Fruit fly (Drosophila melanogaster) whole organism, embryonic: ENCODE results near the gene CG3534.

Experiments used
- Atf6 ChIP-seq: fragments of 200-800 bp; sonication (Bioruptor generic); IDR thresholded peaks from 2 replicates; pipeline ENCODE4 v1.3.6; 2022; ENCODE audit warnings: missing biosample characterization, missing genetic modification characterization
- BEAF-32 ChIP-seq: fragments of 200-800 bp; sonication (Bioruptor generic); optimal IDR thresholded peaks from 3 replicates; lab custom pipeline; 2017; ENCODE audit warnings: missing biosample characterization, missing genetic modification characterization, mild to moderate bottlenecking, moderate library complexity, missing genetic modification reagents
- C15 ChIP-seq: fragments of 200-800 bp; sonication (Bioruptor generic); IDR thresholded peaks from 3 replicates; pipeline ENCODE4 v1.3.6; 2022; ENCODE audit warnings: missing biosample characterization, missing genetic modification characterization
- CG1024 ChIP-seq: fragments of 200-800 bp; sonication (Bioruptor generic); IDR thresholded peaks from 2 replicates; pipeline ENCODE4 v1.3.6; 2022; ENCODE audit warnings: missing biosample characterization, missing genetic modification characterization
- CG10267 ChIP-seq: fragments of 200-800 bp; sonication (Bioruptor generic); optimal IDR thresholded peaks from 2 replicates; lab custom pipeline; 2018; ENCODE audit warnings: missing biosample characterization, mild to moderate bottlenecking, missing genetic modification characterization, moderate library complexity
- CG10431 ChIP-seq: fragments of 200-800 bp; sonication (Bioruptor generic); optimal IDR thresholded peaks from 3 replicates; lab custom pipeline; 2018; ENCODE audit warnings: missing biosample characterization, mild to moderate bottlenecking, missing genetic modification characterization
- CG10543 ChIP-seq: fragments of 200-800 bp; sonication (Bioruptor generic); optimal IDR thresholded peaks from 3 replicates; lab custom pipeline; 2017; ENCODE audit warnings: missing biosample characterization, mild to moderate bottlenecking, missing genetic modification characterization, moderate library complexity
- CG10654 ChIP-seq: fragments of 200-800 bp; sonication (Bioruptor generic); optimal IDR thresholded peaks from 2 replicates; lab custom pipeline; 2016; ENCODE audit warnings: missing biosample characterization, missing genetic modification characterization
- CG11085 ChIP-seq: fragments of 200-800 bp; sonication (Bioruptor generic); IDR thresholded peaks from 2 replicates; pipeline ENCODE4 v1.3.6; 2022; ENCODE audit warnings: missing biosample characterization, missing genetic modification characterization
- CG12744 ChIP-seq: fragments of 200-800 bp; sonication (Bioruptor generic); optimal IDR thresholded peaks from 2 replicates; lab custom pipeline; 2016; ENCODE audit warnings: missing biosample characterization, missing genetic modification characterization
- CG16813 ChIP-seq: fragments of 200-800 bp; sonication (Bioruptor generic); IDR thresholded peaks from 3 replicates; pipeline ENCODE4 v1.3.6; 2022; ENCODE audit warnings: missing biosample characterization, missing genetic modification characterization; ENCODE audit not compliant: partially characterized antibody
- CG17328 ChIP-seq: fragments of 200-800 bp; sonication (Bioruptor generic); IDR thresholded peaks from 2 replicates; pipeline ENCODE4 v1.3.6; 2022; ENCODE audit warnings: missing biosample characterization, missing genetic modification characterization
- CG17359 ChIP-seq: fragments of 200-800 bp; sonication (Bioruptor generic); optimal IDR thresholded peaks from 3 replicates; lab custom pipeline; 2018; ENCODE audit warnings: missing biosample characterization, mild to moderate bottlenecking, missing genetic modification characterization, moderate library complexity
- CG18262 ChIP-seq: fragments of 200-800 bp; optimal IDR thresholded peaks from 3 replicates; lab custom pipeline; 2019; ENCODE audit warnings: missing biosample characterization, mild to moderate bottlenecking, missing genetic modification characterization, moderate library complexity
- CG1832 ChIP-seq: fragments of 200-800 bp; sonication (Bioruptor generic); optimal IDR thresholded peaks from 2 replicates; lab custom pipeline; 2017; ENCODE audit warnings: missing biosample characterization, mild to moderate bottlenecking, missing genetic modification characterization, inconsistent platforms
- CG18619 ChIP-seq: fragments of 200-800 bp; sonication (Bioruptor generic); optimal IDR thresholded peaks from 3 replicates; lab custom pipeline; 2017; ENCODE audit warnings: missing biosample characterization, mild to moderate bottlenecking, missing genetic modification characterization
- CG2120 ChIP-seq: fragments of 200-800 bp; sonication (Bioruptor generic); optimal IDR thresholded peaks from 3 replicates; lab custom pipeline; 2016; ENCODE audit warnings: missing biosample characterization, missing genetic modification characterization
- CG2875 ChIP-seq: fragments of 200-800 bp; sonication (Bioruptor generic); optimal IDR thresholded peaks from 2 replicates; lab custom pipeline; 2017; ENCODE audit warnings: missing biosample characterization, mild to moderate bottlenecking, missing genetic modification characterization, missing genetic modification reagents
- CG3065 ChIP-seq: fragments of 200-800 bp; sonication (Bioruptor generic); optimal IDR thresholded peaks from 2 replicates; lab custom pipeline; 2016; ENCODE audit warnings: missing biosample characterization, missing genetic modification characterization
- CG3281 ChIP-seq: fragments of 200-800 bp; sonication (Bioruptor generic); optimal IDR thresholded peaks from 3 replicates; lab custom pipeline; 2017; ENCODE audit warnings: missing biosample characterization, mild to moderate bottlenecking, missing genetic modification characterization
- CG34224 ChIP-seq: fragments of 200-800 bp; sonication (Bioruptor generic); IDR thresholded peaks from 3 replicates; pipeline ENCODE4 v1.3.6; 2022; ENCODE audit warnings: missing biosample characterization, missing genetic modification characterization; ENCODE audit not compliant: partially characterized antibody
- CG4617 ChIP-seq: fragments of 200-800 bp; sonication (Bioruptor generic); optimal IDR thresholded peaks from 3 replicates; lab custom pipeline; 2016; ENCODE audit warnings: missing biosample characterization, missing genetic modification characterization, borderline replicate concordance
- CG9932 ChIP-seq: fragments of 200-800 bp; sonication (Bioruptor generic); IDR thresholded peaks from 2 replicates; pipeline ENCODE4 v1.3.6; 2022; ENCODE audit warnings: missing biosample characterization, missing genetic modification characterization
- CTCF ChIP-seq: fragments of 200-800 bp; sonication (Bioruptor generic); optimal IDR thresholded peaks from 2 replicates; lab custom pipeline; 2017; ENCODE audit warnings: missing biosample characterization, mild to moderate bottlenecking, missing genetic modification characterization, moderate library complexity
- Camta ChIP-seq: fragments of 200-800 bp; sonication (Bioruptor generic); optimal IDR thresholded peaks from 2 replicates; lab custom pipeline; 2016; ENCODE audit warnings: missing biosample characterization, missing genetic modification characterization
- D ChIP-seq, 2 experiments: fragments of 200-800 bp in 1 of 2; fragments of >200 bp in 1 of 2; sonication (Bioruptor generic) in 1 of 2; optimal IDR thresholded peaks; 2 replicates in 1 of 2; 3 replicates in 1 of 2; lab custom pipeline; 2017; ENCODE audit warnings: mild to moderate bottlenecking in 1 of 2, missing biosample characterization in 1 of 2, missing genetic modification characterization in 1 of 2, missing genetic modification reagents in 1 of 2
- Dfd ChIP-seq, 2 experiments: fragments of >200 bp; optimal IDR thresholded peaks; 2 replicates each; lab custom pipeline; 2017; ENCODE audit warnings: missing biosample characterization in 2 of 2, missing genetic modification characterization in 2 of 2
- Dll ChIP-seq: fragments of 200-800 bp; sonication (Bioruptor generic); IDR thresholded peaks from 4 replicates; pipeline ENCODE4 v1.3.6; 2022; ENCODE audit warnings: missing biosample characterization, missing genetic modification characterization; ENCODE audit not compliant: partially characterized antibody
- Drgx ChIP-seq: fragments of 200-800 bp; sonication (Bioruptor generic); IDR thresholded peaks from 2 replicates; pipeline ENCODE4 v1.3.6; 2022; ENCODE audit warnings: missing biosample characterization, missing genetic modification characterization
- H15 ChIP-seq: fragments of 200-800 bp; sonication (Bioruptor generic); IDR thresholded peaks from 3 replicates; pipeline ENCODE4 v1.3.6; 2022; ENCODE audit warnings: missing biosample characterization, missing genetic modification characterization
- HLHmδ ChIP-seq: fragments of 200-800 bp; sonication (Bioruptor generic); optimal IDR thresholded peaks from 2 replicates; lab custom pipeline; 2018; ENCODE audit warnings: missing biosample characterization, mild to moderate bottlenecking, missing genetic modification characterization, moderate library complexity
- MBD-R2 ChIP-seq: fragments of 200-800 bp; sonication (Bioruptor generic); IDR thresholded peaks from 2 replicates; pipeline ENCODE4 v1.3.6; 2022; ENCODE audit warnings: missing biosample characterization, missing genetic modification characterization
- MESR4 ChIP-seq: fragments of 200-800 bp; sonication (Bioruptor generic); optimal IDR thresholded peaks from 2 replicates; lab custom pipeline; 2018; ENCODE audit warnings: missing biosample characterization, mild to moderate bottlenecking, missing genetic modification characterization, moderate library complexity
- Mad ChIP-seq: fragments of 200-800 bp; sonication (Bioruptor generic); optimal IDR thresholded peaks from 2 replicates; lab custom pipeline; 2016; ENCODE audit warnings: missing biosample characterization, missing genetic modification characterization
- Mrtf ChIP-seq: fragments of 200-800 bp; sonication (Bioruptor generic); IDR thresholded peaks from 3 replicates; pipeline ENCODE4 v1.3.6; 2022; ENCODE audit warnings: missing biosample characterization, missing genetic modification characterization
- aop ChIP-seq: fragments of 200-800 bp; sonication (Bioruptor generic); IDR thresholded peaks from 2 replicates; pipeline ENCODE4 v1.3.6; 2022; ENCODE audit warnings: missing biosample characterization, missing genetic modification characterization
- ash1 ChIP-seq: fragments of 200-800 bp; sonication (Bioruptor generic); optimal IDR thresholded peaks from 2 replicates; lab custom pipeline; 2018; ENCODE audit warnings: missing biosample characterization, mild to moderate bottlenecking, missing genetic modification characterization
- bbx ChIP-seq: fragments of 200-800 bp; sonication (Bioruptor generic); IDR thresholded peaks from 2 replicates; pipeline ENCODE4 v1.3.6; 2022; ENCODE audit warnings: missing biosample characterization, missing genetic modification characterization; ENCODE audit not compliant: partially characterized antibody
- cg ChIP-seq: fragments of 200-800 bp; sonication (Bioruptor generic); optimal IDR thresholded peaks from 3 replicates; lab custom pipeline; 2019; ENCODE audit warnings: missing biosample characterization, mild to moderate bottlenecking, missing genetic modification characterization, moderate library complexity
- crol ChIP-seq: fragments of 200-800 bp; sonication (Bioruptor generic); IDR thresholded peaks from 2 replicates; pipeline ENCODE4 v1.3.6; 2022; ENCODE audit warnings: missing biosample characterization, missing genetic modification characterization
- dpn ChIP-seq, 2 experiments: fragments of 200-800 bp; sonication (Bioruptor generic); optimal IDR thresholded peaks; 3 replicates each; lab custom pipeline; 2016; ENCODE audit warnings: missing biosample characterization in 2 of 2, missing genetic modification characterization in 2 of 2
- dysf ChIP-seq: fragments of 200-800 bp; sonication (Bioruptor generic); IDR thresholded peaks from 3 replicates; pipeline ENCODE4 v1.3.6; 2022; ENCODE audit warnings: missing biosample characterization, missing genetic modification characterization
- ftz-f1 ChIP-seq: fragments of 200-800 bp; sonication (Bioruptor generic); optimal IDR thresholded peaks from 2 replicates; lab custom pipeline; 2016; ENCODE audit warnings: missing biosample characterization, missing genetic modification characterization
- gce ChIP-seq: fragments of 200-800 bp; sonication (Bioruptor generic); IDR thresholded peaks from 3 replicates; pipeline ENCODE4 v1.3.6; 2022; ENCODE audit warnings: missing biosample characterization, missing genetic modification characterization
- gsb-n ChIP-seq: fragments of 200-800 bp; sonication (Bioruptor generic); optimal IDR thresholded peaks from 3 replicates; lab custom pipeline; 2018; ENCODE audit warnings: missing biosample characterization, mild to moderate bottlenecking, missing genetic modification characterization
- hkb ChIP-seq, 2 experiments: fragments of 200-800 bp in 1 of 2; fragments of >200 bp in 1 of 2; sonication (Bioruptor generic) in 1 of 2; IDR thresholded peaks in 1 of 2; optimal IDR thresholded peaks in 1 of 2; 2 replicates each; pipeline versions ENCODE4 v1.3.6 to Lab custom; 2017 to 2022; ENCODE audit warnings: missing biosample characterization in 1 of 2, missing genetic modification characterization in 1 of 2
- kni ChIP-seq: fragments of 200-800 bp; sonication (Bioruptor generic); optimal IDR thresholded peaks from 3 replicates; lab custom pipeline; 2017; ENCODE audit warnings: mild to moderate bottlenecking, missing biosample characterization, missing genetic modification reagents, missing genetic modification characterization
- mirr ChIP-seq: fragments of 200-800 bp; sonication (Bioruptor generic); optimal IDR thresholded peaks from 3 replicates; lab custom pipeline; 2018; ENCODE audit warnings: missing biosample characterization, mild to moderate bottlenecking, missing genetic modification characterization
- ssp ChIP-seq: fragments of 200-800 bp; sonication (Bioruptor generic); IDR thresholded peaks from 2 replicates; pipeline ENCODE4 v1.3.6; 2022; ENCODE audit warnings: missing biosample characterization, missing genetic modification characterization
- tio ChIP-seq: fragments of 200-800 bp; sonication (Bioruptor generic); optimal IDR thresholded peaks from 2 replicates; lab custom pipeline; 2017; ENCODE audit warnings: missing biosample characterization, missing genetic modification characterization, inconsistent platforms
- unpg ChIP-seq: fragments of 200-800 bp; sonication (Bioruptor generic); optimal IDR thresholded peaks from 3 replicates; lab custom pipeline; 2018; ENCODE audit warnings: missing biosample characterization, mild to moderate bottlenecking, missing genetic modification characterization, moderate library complexity

CG3534 gene

dm6 chr3R:17043570-17043923, 47.3 kb downstream of the CG3534 start (continued):
- no peak for TF ChIP-seq hkb (optimal IDR thresholded peaks at IDR 0.05; lab: Kevin White, UChicago)
- no peak for TF ChIP-seq hkb (GFP tag; IDR thresholded peaks at IDR 0.05; lab: Robert Waterston, UW)
- TF ChIP-seq ssp (GFP tag; lab: Robert Waterston, UW), result no peak; the same call in 1 of the 2 replicates
- no peak for TF ChIP-seq CG18619 (GFP tag; lab: Kevin White, UChicago)
- no peak for TF ChIP-seq Mad (GFP tag; lab: Kevin White, UChicago)
- no peak for TF ChIP-seq C15 (GFP tag; lab: Robert Waterston, UW)
- no peak for TF ChIP-seq unpg (GFP tag; lab: Kevin White, UChicago)
- no peak for TF ChIP-seq Dfd (GFP tag; optimal IDR thresholded peaks at IDR 0.05; lab: Kevin White, UChicago)
- TF ChIP-seq CG4617 (GFP tag; lab: Kevin White, UChicago), result peak; percentile 61
- no peak for TF ChIP-seq gsb-n (tag; lab: Kevin White, UChicago)
- no peak for TF ChIP-seq CG2120 (GFP tag; lab: Kevin White, UChicago)
- TF ChIP-seq CG1832 (GFP tag; lab: Kevin White, UChicago), result no peak
- TF ChIP-seq CG11085 (GFP tag; lab: Robert Waterston, UW), result no peak
- TF ChIP-seq MBD-R2 (GFP tag; lab: Robert Waterston, UW), result peak; percentile 71
- no peak for TF ChIP-seq CG9932
- TF ChIP-seq CG10654, result no peak
- TF ChIP-seq H15 (GFP tag; lab: Robert Waterston, UW), result no peak
- no peak for TF ChIP-seq gce (GFP tag; lab: Robert Waterston, UW)
- peak; percentile 63; the same call in 2 of the 4 replicates for TF ChIP-seq Dll (GFP tag; lab: Robert Waterston, UW)
- TF ChIP-seq CG34224, result no peak
- no peak for TF ChIP-seq CG16813
- TF ChIP-seq Camta (GFP tag; lab: Kevin White, UChicago), result no peak
- no peak for TF ChIP-seq CG2875 (GFP tag; lab: Kevin White, UChicago)
- TF ChIP-seq MESR4 (GFP tag; lab: Kevin White, UChicago), result peak; percentile 96
- TF ChIP-seq CG10431 (GFP tag; lab: Kevin White, UChicago), result no peak
- TF ChIP-seq CTCF (GFP tag; lab: Kevin White, UChicago), result no peak
- TF ChIP-seq CG10267 (tag; lab: Kevin White, UChicago), result no peak
- TF ChIP-seq dysf (GFP tag; lab: Robert Waterston, UW), result no peak
- TF ChIP-seq CG17328, result 0 out of 2 replicates have a peak, but pooled peaks have one; percentile 16
- TF ChIP-seq aop, result no peak
- TF ChIP-seq CG12744 (GFP tag; lab: Kevin White, UChicago), result no peak
- peak; percentile 1 for TF ChIP-seq D (optimal IDR thresholded peaks at IDR 0.05; lab: Kevin White, UChicago)
- TF ChIP-seq D (GFP tag; optimal IDR thresholded peaks at IDR 0.05; lab: Kevin White, UChicago), result no peak
- TF ChIP-seq cg (GFP tag; lab: Kevin White, UChicago), result no peak
- no peak for TF ChIP-seq CG1024 (GFP tag; lab: Robert Waterston, UW)
- no peak for TF ChIP-seq HLHmδ (GFP tag; lab: Kevin White, UChicago)
- no peak for TF ChIP-seq bbx (GFP tag; lab: Robert Waterston, UW)
- no peak for TF ChIP-seq Drgx (GFP tag; lab: Robert Waterston, UW)
- TF ChIP-seq CG3065, result no peak
- TF ChIP-seq mirr (GFP tag; lab: Kevin White, UChicago), result no peak
- TF ChIP-seq Atf6 (GFP tag; lab: Robert Waterston, UW), result 0 out of 2 replicates have a peak, but pooled peaks have one; percentile 25
- no peak for TF ChIP-seq CG17359 (tag; lab: Kevin White, UChicago)
- no peak for TF ChIP-seq CG18262
- TF ChIP-seq crol (GFP tag; lab: Robert Waterston, UW), result no peak
- TF ChIP-seq ash1 (GFP tag; lab: Kevin White, UChicago), result no peak
- TF ChIP-seq kni, result no peak
- no peak for TF ChIP-seq CG3281 (GFP tag; lab: Kevin White, UChicago)
- TF ChIP-seq CG10543 (GFP tag; lab: Kevin White, UChicago), result no peak
- TF ChIP-seq dpn (GFP tag; optimal IDR thresholded peaks at IDR 0.05; lab: Kevin White, UChicago), result no peak
- no peak for TF ChIP-seq BEAF-32 (GFP tag; lab: Kevin White, UChicago)
- no peak for TF ChIP-seq Mrtf (GFP tag; lab: Robert Waterston, UW)
- TF ChIP-seq ftz-f1 (GFP tag; lab: Kevin White, UChicago), result peak; percentile 76
- no peak for TF ChIP-seq tio
